Fruit fly (Drosophila melanogaster): ENCODE results near the gene d-cup.

DNA sequence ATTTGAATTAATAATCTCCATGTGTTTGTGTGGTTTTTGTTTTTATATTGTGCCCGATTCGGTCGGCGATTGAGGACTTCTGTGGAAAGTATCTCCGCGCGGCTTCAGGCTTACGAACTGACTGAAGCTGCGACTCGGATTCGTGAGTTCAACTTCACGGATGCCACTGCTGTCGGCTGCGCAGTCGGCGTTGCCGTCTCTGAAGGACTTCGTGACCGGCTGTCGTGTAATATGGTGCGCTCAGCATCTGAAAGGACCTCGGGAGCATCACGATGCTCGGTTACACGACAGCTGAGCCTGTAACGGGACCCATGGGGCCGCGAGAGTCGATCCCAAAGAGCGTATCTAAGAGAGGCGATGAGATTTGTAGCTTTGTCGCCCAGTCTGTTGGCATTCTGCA is 43.4 kb upstream of the d-cup start, which contains the start of gene beat-Va:
- TF ChIP-seq CG10348 (GFP tag; IDR thresholded peaks at IDR 0.05), result no peak
- TF ChIP-seq Pif1B (GFP tag; optimal IDR thresholded peaks at IDR 0.05), result no peak
- no peak for TF ChIP-seq CG9948 (tag; optimal IDR thresholded peaks at IDR 0.05)
- no peak for TF ChIP-seq CG17806 (tag; optimal IDR thresholded peaks at IDR 0.05)
- TF ChIP-seq CG13204 (GFP tag; optimal IDR thresholded peaks at IDR 0.05), result no peak
